Worm (Caenorhabditis elegans): ENCODE measurements around the gene Y44A6D.1.

Gene Y44A6D.1

DNA sequence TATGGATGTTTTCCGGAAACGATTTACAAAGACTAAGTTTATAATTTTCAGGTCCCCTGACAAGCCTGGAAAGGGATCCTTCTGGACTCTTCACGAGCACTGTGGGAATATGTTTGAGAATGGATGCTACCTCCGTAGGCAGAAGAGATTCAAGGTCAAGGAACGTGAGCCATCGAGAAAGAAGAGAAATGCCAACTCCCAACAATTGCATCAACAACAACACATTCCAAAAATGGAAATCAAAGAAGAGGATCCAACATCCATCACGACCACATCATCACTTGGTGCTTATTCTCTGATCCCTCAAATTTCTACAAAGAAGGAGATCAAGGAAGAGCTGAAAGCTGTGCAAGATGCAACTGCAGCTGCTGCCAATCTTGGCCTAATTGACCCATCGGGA lies 31.7 kb downstream of the Y44A6D.1 start:
- TF ChIP-seq fkh-10 (GFP tag; optimal IDR thresholded peaks at IDR 0.05) (no peak), F16B12.6 (tag; optimal IDR thresholded peaks at IDR 0.05) (no peak), efl-1 (optimal IDR thresholded peaks at IDR 0.05) (no peak), efl-1 (GFP tag; optimal IDR thresholded peaks at IDR 0.05 in 1 of 2) (peak in 1 of 2 experiments; percentile 75), rnt-1 (tag; optimal IDR thresholded peaks at IDR 0.05) (no peak)

DNA sequence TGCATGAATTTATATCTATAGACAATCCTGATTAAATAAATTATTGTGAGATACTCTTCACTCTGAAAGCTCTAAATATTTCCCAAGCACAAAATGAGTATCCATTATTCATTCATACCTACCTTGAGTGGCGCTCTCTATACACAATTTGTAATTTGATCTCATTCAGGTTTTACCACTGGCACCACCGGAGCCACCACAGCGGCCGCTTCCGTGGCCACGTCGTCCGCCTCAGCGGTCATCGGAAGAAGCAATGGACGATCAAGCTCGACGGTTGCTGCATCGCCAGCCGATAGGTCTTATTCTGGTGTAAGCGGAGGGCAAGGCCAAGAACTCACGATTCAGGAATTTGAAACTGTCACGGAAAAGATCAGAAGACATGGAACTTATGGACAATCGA lies 32.6 kb downstream of the Y44A6D.1 start:
- TF ChIP-seq mdl-1 (tag; optimal IDR thresholded peaks at IDR 0.05) (no peak), ceh-88 (GFP tag; IDR thresholded peaks at IDR 0.05) (no peak), zip-4 (GFP tag; optimal IDR thresholded peaks at IDR 0.05) (no peak), aha-1 (tag; optimal IDR thresholded peaks at IDR 0.05) (no peak), lir-3 (tag; optimal IDR thresholded peaks at IDR 0.05; ENCODE audit: poor library complexity) (no peak), nhr-12 (tag; optimal IDR thresholded peaks at IDR 0.05) (no peak), fos-1 (tag; optimal IDR thresholded peaks at IDR 0.05) (no peak), lin-35 (GFP tag; optimal IDR thresholded peaks at IDR 0.05) (no peak), isw-1 (GFP tag; IDR thresholded peaks at IDR 0.05) (no peak), Y116A8C.19 (tag; optimal IDR thresholded peaks at IDR 0.05; ENCODE audit: borderline replicate concordance) (no peak), mab-9 (GFP tag; IDR thresholded peaks at IDR 0.05) (no peak), efl-3 (GFP tag; optimal IDR thresholded peaks at IDR 0.05) (no peak), ces-1 (GFP tag; optimal IDR thresholded peaks at IDR 0.05) (no peak), unc-86 (tag; optimal IDR thresholded peaks at IDR 0.05) (no peak), lin-13 (GFP tag; optimal IDR thresholded peaks at IDR 0.05) (no peak), sox-4 (tag; optimal IDR thresholded peaks at IDR 0.05) (no peak)

ce11 chrV:20756385-20756996 lies 33.3 kb downstream of the Y44A6D.1 start:
- TF ChIP-seq mdl-1 (tag; optimal IDR thresholded peaks at IDR 0.05) (peak in 1 of 2 experiments; percentile 22), grh-1 (GFP tag; IDR thresholded peaks at IDR 0.05) (no peak), lin-14 (GFP tag; optimal IDR thresholded peaks at IDR 0.05) (peak; percentile 26)

- TF ChIP-seq nhr-85 (tag) = no peak
- no peak for TF ChIP-seq C04F5.9 (tag; optimal IDR thresholded peaks at IDR 0.05)
- no peak for TF ChIP-seq swsn-7 (tag; optimal IDR thresholded peaks at IDR 0.05)
These were observed 34.3 kb downstream of the Y44A6D.1 start for ce11 chrV:20755494-20755893.

DNA sequence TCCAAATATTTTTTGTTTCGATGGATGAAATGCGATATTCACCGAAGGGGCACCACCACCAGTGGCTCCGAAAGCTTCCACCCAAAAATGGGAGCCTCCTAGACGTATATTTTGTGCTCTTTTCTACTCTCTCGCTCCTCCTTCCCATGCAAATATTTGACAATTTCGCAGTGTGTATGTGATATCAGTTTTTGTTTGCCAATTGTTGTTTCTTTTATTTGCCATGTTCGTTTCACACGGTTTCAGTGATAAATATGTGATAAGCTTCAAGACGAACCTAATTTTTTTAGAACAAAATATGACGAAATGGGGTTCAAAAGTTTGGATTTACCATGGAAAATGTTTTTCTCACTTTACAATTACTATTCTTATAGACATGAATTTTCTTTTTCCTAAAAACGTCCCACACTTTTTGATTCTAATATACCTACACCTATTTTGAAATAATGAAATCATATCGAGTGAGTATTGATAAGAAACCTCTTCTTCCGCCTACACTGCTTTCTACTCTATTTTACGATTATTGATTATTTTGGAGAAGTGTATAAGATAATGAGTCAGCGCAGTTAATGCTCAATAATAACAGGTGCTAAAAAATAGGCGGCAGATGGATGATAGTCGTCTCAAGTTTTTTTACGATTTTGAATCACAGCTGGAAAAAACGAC lies 35.9 kb downstream of the Y44A6D.1 start:
- TF ChIP-seq lir-3 (tag; optimal IDR thresholded peaks at IDR 0.05; ENCODE audit: poor library complexity) = no peak
- TF ChIP-seq fkh-10 (GFP tag; optimal IDR thresholded peaks at IDR 0.05) = no peak
- TF ChIP-seq zag-1 (tag; optimal IDR thresholded peaks at IDR 0.05) = no peak
- TF ChIP-seq hlh-17 (GFP tag; optimal IDR thresholded peaks at IDR 0.05; ENCODE audit: borderline replicate concordance) = no peak
- peak; percentile 16 for TF ChIP-seq elt-2 (tag; optimal IDR thresholded peaks at IDR 0.05)
- no peak for TF ChIP-seq nhr-71 (tag; optimal IDR thresholded peaks at IDR 0.05)
- peak; percentile 25 for TF ChIP-seq lin-14 (GFP tag; optimal IDR thresholded peaks at IDR 0.05)
- TF ChIP-seq snpc-4 (tag; optimal IDR thresholded peaks at IDR 0.05) = no peak
- no peak for TF ChIP-seq C34B4.2 (tag; optimal IDR thresholded peaks at IDR 0.05)
- TF ChIP-seq hlh-4 (tag; optimal IDR thresholded peaks at IDR 0.05) = no peak
- no peak for TF ChIP-seq lin-35 (GFP tag; optimal IDR thresholded peaks at IDR 0.05)
- peak; percentile 24 for TF ChIP-seq nhr-85 (tag)

Data from whole organism, L1 larva.